Fruit fly (Drosophila melanogaster) whole organism, prepupa: ENCODE results near the gene Lcp65Ag2.

Experiments used
- Blimp-1 ChIP-seq: fragments of 200-800 bp; sonication (Bioruptor generic); optimal IDR thresholded peaks from 3 replicates; lab custom pipeline; 2017; ENCODE audit warnings: missing biosample characterization, missing genetic modification characterization, mild to moderate bottlenecking, moderate library complexity, missing genetic modification reagents
- CG10631 ChIP-seq: fragments of 200-800 bp; sonication (Bioruptor generic); optimal IDR thresholded peaks from 2 replicates; lab custom pipeline; 2016; ENCODE audit warnings: missing biosample characterization, missing genetic modification characterization
- CG10669 ChIP-seq: fragments of 200-800 bp; sonication (Bioruptor generic); optimal IDR thresholded peaks from 3 replicates; lab custom pipeline; 2018; ENCODE audit warnings: missing biosample characterization, mild to moderate bottlenecking, missing genetic modification characterization, moderate library complexity
- CG11294 ChIP-seq: fragments of 200-800 bp; sonication (Bioruptor generic); IDR thresholded peaks from 2 replicates; pipeline ENCODE4 v1.3.6; 2022; ENCODE audit warnings: missing biosample characterization, missing genetic modification characterization
- CG15336 ChIP-seq: fragments of 200-800 bp; sonication (Bioruptor generic); IDR thresholded peaks from 2 replicates; pipeline ENCODE4 v1.3.6; 2022; ENCODE audit warnings: missing biosample characterization, missing genetic modification characterization
- CG1621 ChIP-seq: fragments of 200-800 bp; sonication (Bioruptor generic); optimal IDR thresholded peaks from 3 replicates; lab custom pipeline; 2018; ENCODE audit warnings: missing biosample characterization, mild to moderate bottlenecking, missing genetic modification characterization
- CG32006 ChIP-seq: fragments of 200-800 bp; sonication (Bioruptor generic); optimal IDR thresholded peaks from 3 replicates; lab custom pipeline; 2017; ENCODE audit warnings: missing biosample characterization, mild to moderate bottlenecking, missing genetic modification characterization
- CG34406 ChIP-seq: fragments of 200-800 bp; sonication (Bioruptor generic); optimal IDR thresholded peaks from 3 replicates; lab custom pipeline; 2016; ENCODE audit warnings: missing biosample characterization, missing genetic modification characterization
- CG3919 ChIP-seq: fragments of 200-800 bp; sonication (Bioruptor generic); optimal IDR thresholded peaks from 3 replicates; lab custom pipeline; 2016; ENCODE audit warnings: missing biosample characterization, missing genetic modification characterization
- CG6854 ChIP-seq: fragments of 200-800 bp; sonication (Bioruptor generic); optimal IDR thresholded peaks from 2 replicates; lab custom pipeline; 2017; ENCODE audit warnings: missing biosample characterization, mild to moderate bottlenecking, missing genetic modification characterization
- CG7368 ChIP-seq: fragments of 200-800 bp; sonication (Bioruptor generic); optimal IDR thresholded peaks from 3 replicates; lab custom pipeline; 2016; ENCODE audit warnings: missing biosample characterization, missing genetic modification characterization
- CG8319 ChIP-seq: fragments of 200-800 bp; sonication (Bioruptor generic); optimal IDR thresholded peaks from 3 replicates; lab custom pipeline; 2016; ENCODE audit warnings: missing biosample characterization, missing genetic modification characterization
- CG8632 ChIP-seq: fragments of 200-800 bp; sonication (Bioruptor generic); optimal IDR thresholded peaks from 3 replicates; lab custom pipeline; 2016; ENCODE audit warnings: missing biosample characterization, missing genetic modification characterization
- CG9139 ChIP-seq: fragments of 200-800 bp; sonication (Bioruptor generic); optimal IDR thresholded peaks from 3 replicates; lab custom pipeline; 2017; ENCODE audit warnings: missing biosample characterization, mild to moderate bottlenecking, missing genetic modification characterization
- Eip78C ChIP-seq: fragments of 200-800 bp; sonication (Bioruptor generic); peaks from one replicate; lab custom pipeline; 2016; ENCODE audit warnings: missing biosample characterization, missing genetic modification characterization
- Ets21C ChIP-seq: fragments of 200-800 bp; sonication (Bioruptor generic); optimal IDR thresholded peaks from 3 replicates; lab custom pipeline; 2016; ENCODE audit warnings: missing biosample characterization, missing genetic modification characterization
- Hr38 ChIP-seq: sonication (Bioruptor generic); optimal IDR thresholded peaks from 2 replicates; lab custom pipeline; 2016; ENCODE audit warnings: missing biosample characterization, missing genetic modification characterization
- Hr39 ChIP-seq: fragments of 200-800 bp; sonication (Bioruptor generic); optimal IDR thresholded peaks from 2 replicates; lab custom pipeline; 2016; ENCODE audit warnings: missing biosample characterization, missing genetic modification characterization
- Hr4 ChIP-seq: fragments of 200-800 bp; sonication (Bioruptor generic); optimal IDR thresholded peaks from 3 replicates; lab custom pipeline; 2016; ENCODE audit warnings: missing biosample characterization, missing genetic modification characterization
- Lpt ChIP-seq: fragments of 200-800 bp; sonication (Bioruptor generic); optimal IDR thresholded peaks from 3 replicates; lab custom pipeline; 2016; ENCODE audit warnings: missing biosample characterization, missing genetic modification characterization
- OdsH ChIP-seq: fragments of 200-800 bp; sonication (Bioruptor generic); optimal IDR thresholded peaks from 3 replicates; lab custom pipeline; 2016; ENCODE audit warnings: missing biosample characterization, missing genetic modification characterization
- Smox ChIP-seq: fragments of 200-800 bp; sonication (Bioruptor generic); optimal IDR thresholded peaks from 3 replicates; lab custom pipeline; 2016; ENCODE audit warnings: missing biosample characterization, missing genetic modification characterization
- Sox102F ChIP-seq: fragments of 200-800 bp; sonication (Bioruptor generic); optimal IDR thresholded peaks from 2 replicates; lab custom pipeline; 2016; ENCODE audit warnings: missing biosample characterization, mild to moderate bottlenecking, missing genetic modification characterization
- Sox15 ChIP-seq: fragments of 200-800 bp; sonication (Bioruptor generic); optimal IDR thresholded peaks from 3 replicates; lab custom pipeline; 2016; ENCODE audit warnings: missing biosample characterization, missing genetic modification characterization
- acj6 ChIP-seq: fragments of 200-800 bp; sonication (Bioruptor generic); optimal IDR thresholded peaks from 3 replicates; lab custom pipeline; 2016; ENCODE audit warnings: missing biosample characterization, missing genetic modification characterization
- cyc ChIP-seq: fragments of 200-800 bp; sonication (Bioruptor generic); optimal IDR thresholded peaks from 3 replicates; lab custom pipeline; 2016; ENCODE audit warnings: missing biosample characterization, missing genetic modification characterization
- dac ChIP-seq: fragments of 200-800 bp; sonication (Bioruptor generic); optimal IDR thresholded peaks from 2 replicates; lab custom pipeline; 2017; ENCODE audit warnings: missing biosample characterization, mild to moderate bottlenecking, missing genetic modification characterization
- esn ChIP-seq: fragments of 200-800 bp; sonication (Bioruptor generic); optimal IDR thresholded peaks from 2 replicates; lab custom pipeline; 2016; ENCODE audit warnings: missing biosample characterization, mild to moderate bottlenecking, missing genetic modification characterization, moderate library complexity
- fd59A ChIP-seq: fragments of 200-800 bp; sonication (Bioruptor generic); optimal IDR thresholded peaks from 2 replicates; lab custom pipeline; 2017; ENCODE audit warnings: missing biosample characterization, mild to moderate bottlenecking, missing genetic modification characterization, missing genetic modification reagents
- fd85E ChIP-seq: fragments of 200-800 bp; sonication (Bioruptor generic); optimal IDR thresholded peaks from 3 replicates; lab custom pipeline; 2016; ENCODE audit warnings: missing biosample characterization, missing genetic modification characterization
- fkh ChIP-seq: fragments of 200-800 bp; sonication (Bioruptor generic); optimal IDR thresholded peaks from 3 replicates; lab custom pipeline; 2017; ENCODE audit warnings: missing biosample characterization, mild to moderate bottlenecking, missing genetic modification characterization, moderate library complexity
- pdm3 ChIP-seq: fragments of 200-800 bp; sonication (Bioruptor generic); optimal IDR thresholded peaks from 3 replicates; lab custom pipeline; 2016; ENCODE audit warnings: missing biosample characterization, missing genetic modification characterization
- salr ChIP-seq, 2 experiments: fragments of 200-800 bp; sonication (Bioruptor generic); optimal IDR thresholded peaks; 3 replicates each; lab custom pipeline; 2016 to 2018; ENCODE audit warnings: missing biosample characterization in 2 of 2, missing genetic modification characterization in 2 of 2, mild to moderate bottlenecking in 1 of 2
- spab ChIP-seq: fragments of 200-800 bp; sonication (Bioruptor generic); optimal IDR thresholded peaks from 2 replicates; lab custom pipeline; 2017; ENCODE audit warnings: missing biosample characterization, mild to moderate bottlenecking, missing genetic modification characterization, missing genetic modification reagents
- ss ChIP-seq, 2 experiments: fragments of 200-800 bp; sonication (Bioruptor generic); optimal IDR thresholded peaks; 2 replicates in 1 of 2; 3 replicates in 1 of 2; lab custom pipeline; 2017 to 2018; ENCODE audit warnings: mild to moderate bottlenecking in 2 of 2, missing biosample characterization in 2 of 2, missing genetic modification characterization in 2 of 2, moderate library complexity in 1 of 2
- topi ChIP-seq: fragments of 200-800 bp; sonication (Bioruptor generic); optimal IDR thresholded peaks from 3 replicates; lab custom pipeline; 2016; ENCODE audit warnings: missing biosample characterization, missing genetic modification characterization

Lcp65Ag2 gene

DNA sequence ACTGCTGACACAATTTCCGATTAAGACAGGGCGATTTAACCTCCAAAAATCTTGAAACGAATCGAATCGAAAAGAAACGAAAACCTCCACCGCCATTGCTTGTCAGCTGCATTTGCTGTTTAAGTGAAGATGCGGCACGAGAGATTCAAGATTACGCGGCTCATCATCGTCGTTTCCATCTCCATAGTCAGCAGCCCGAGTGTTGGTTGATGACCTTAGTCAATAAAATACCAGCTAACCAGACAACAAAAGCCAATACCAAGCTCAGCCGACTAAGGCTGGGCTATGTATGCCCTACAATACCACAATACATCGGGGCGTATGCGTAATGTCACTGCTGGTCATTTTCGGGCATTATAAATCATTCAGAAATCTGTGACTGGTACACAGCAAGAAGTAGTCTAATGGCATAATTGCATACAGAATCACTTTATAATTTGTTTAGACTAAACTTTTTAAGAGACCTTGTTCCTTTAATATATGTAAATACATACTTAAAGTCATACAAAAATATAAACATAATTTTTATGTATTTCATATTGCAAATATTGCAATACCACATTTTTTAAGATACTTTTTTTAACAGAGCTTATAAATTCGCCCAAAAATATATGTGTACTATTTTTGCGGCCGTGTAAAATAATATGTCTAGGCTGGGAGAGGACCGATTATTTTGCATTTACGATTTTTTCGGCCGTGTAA lies 7.5 kb upstream of the Lcp65Ag2 start:
- TF ChIP-seq CG8632 (GFP tag; lab: Kevin White, UChicago), result peak; percentile 21
- TF ChIP-seq acj6 (GFP tag; lab: Kevin White, UChicago), result peak; percentile 3
- peak; percentile 5 for TF ChIP-seq CG8319 (GFP tag; lab: Kevin White, UChicago)
- TF ChIP-seq CG34406 (GFP tag; lab: Kevin White, UChicago), result peak; percentile 29
- no peak for TF ChIP-seq cyc (GFP tag; lab: Kevin White, UChicago)
- no peak for TF ChIP-seq fkh (GFP tag; lab: Kevin White, UChicago)
- peak; percentile 76 for TF ChIP-seq Eip78C (GFP tag; lab: Kevin White, UChicago)
- no peak for TF ChIP-seq Sox102F (GFP tag; lab: Kevin White, UChicago)
- peak; percentile 9 for TF ChIP-seq CG10631 (GFP tag; lab: Kevin White, UChicago)
- no peak for TF ChIP-seq Blimp-1 (GFP tag; lab: Kevin White, UChicago)

DNA sequence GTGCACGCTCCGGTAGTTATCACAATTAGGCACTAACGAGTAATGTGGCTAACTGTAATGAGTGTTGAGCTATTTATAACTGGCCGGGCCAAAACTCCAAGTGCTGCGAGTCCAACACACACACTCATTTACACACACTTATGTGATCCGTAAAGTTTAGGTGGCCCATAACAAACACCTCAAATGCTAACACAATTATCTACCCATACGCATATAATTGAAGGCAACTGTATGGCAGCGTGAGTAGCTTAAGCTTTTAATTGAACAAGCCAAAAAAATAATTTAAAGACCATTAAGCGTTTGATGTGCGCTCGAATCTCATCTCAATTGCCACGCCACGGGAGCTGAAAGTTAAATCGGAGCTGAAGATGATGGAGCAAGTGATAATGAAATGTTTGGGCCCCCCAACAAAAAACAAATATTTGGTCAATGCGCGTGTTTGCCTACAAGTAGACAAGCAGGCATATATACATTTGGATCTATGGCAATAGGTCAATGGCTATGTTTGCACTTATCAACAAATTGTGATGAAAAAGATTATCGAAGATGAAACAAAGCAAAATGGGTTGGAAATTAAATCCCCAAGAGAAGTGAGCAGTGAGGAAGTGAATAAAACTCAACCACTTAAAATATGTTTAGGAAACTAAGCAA lies 6.7 kb upstream of the Lcp65Ag2 start, which contains the start of gene Cpr65Av:
Gene Cpr65Av (minus strand): TSS at position 51 of the 651 bp plus-strand sequence.
- TF ChIP-seq fkh (GFP tag; lab: Kevin White, UChicago) (peak; percentile 56), ss (GFP tag; optimal IDR thresholded peaks at IDR 0.05; lab: Kevin White, UChicago) (no peak), spab (GFP tag; lab: Kevin White, UChicago) (no peak), OdsH (no peak)

DNA sequence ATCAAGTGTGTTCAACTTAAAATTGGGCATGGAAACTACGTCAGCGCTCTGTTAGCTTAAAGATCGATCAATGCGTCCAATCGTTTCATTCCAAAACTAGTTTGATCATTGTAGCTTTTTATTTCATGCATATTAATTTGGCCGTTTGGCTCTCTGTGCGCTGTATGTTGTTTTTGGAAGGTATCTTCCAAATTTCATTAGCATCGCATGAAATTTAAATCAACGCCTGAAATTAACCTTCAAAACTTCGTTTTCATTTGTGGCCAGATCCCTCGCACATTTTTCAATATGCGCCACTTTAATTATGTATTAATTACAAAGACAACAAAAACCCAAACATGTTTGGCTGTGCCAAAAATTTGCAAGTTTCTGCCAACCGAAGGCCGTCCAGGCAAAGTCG lies 5.2 kb upstream of the Lcp65Ag2 start:
- TF ChIP-seq Sox102F (GFP tag; lab: Kevin White, UChicago), result no peak
- no peak for TF ChIP-seq CG15336 (GFP tag; lab: Robert Waterston, UW)
- TF ChIP-seq CG7368, result no peak
- TF ChIP-seq Lpt, result no peak
- TF ChIP-seq salr (GFP tag; optimal IDR thresholded peaks at IDR 0.05; lab: Kevin White, UChicago), result no peak
- no peak for TF ChIP-seq ss (GFP tag; optimal IDR thresholded peaks at IDR 0.05; lab: Kevin White, UChicago)
- no peak for TF ChIP-seq CG6854 (GFP tag; lab: Kevin White, UChicago)
- no peak for TF ChIP-seq topi
- TF ChIP-seq fd59A (GFP tag; lab: Kevin White, UChicago), result no peak
- no peak for TF ChIP-seq CG3919
- TF ChIP-seq CG32006 (GFP tag; lab: Kevin White, UChicago), result no peak
- no peak for TF ChIP-seq CG10669
- no peak for TF ChIP-seq esn (GFP tag; lab: Kevin White, UChicago)

- TF ChIP-seq CG9139 (GFP tag; lab: Kevin White, UChicago) (no peak), fkh (GFP tag; lab: Kevin White, UChicago) (no peak), topi (no peak), esn (GFP tag; lab: Kevin White, UChicago) (no peak), Hr4 (GFP tag; lab: Kevin White, UChicago) (no peak), salr (GFP tag; optimal IDR thresholded peaks at IDR 0.05; lab: Kevin White, UChicago) (no peak), Ets21C (GFP tag; lab: Kevin White, UChicago) (no peak), Smox (GFP tag; lab: Kevin White, UChicago) (no peak), CG10669 (no peak), CG11294 (GFP tag; lab: Robert Waterston, UW) (no peak), CG32006 (GFP tag; lab: Kevin White, UChicago) (no peak), dac (GFP tag; lab: Kevin White, UChicago) (no peak), Lpt (no peak), CG1621 (no peak), pdm3 (GFP tag; lab: Kevin White, UChicago) (no peak), Blimp-1 (GFP tag; lab: Kevin White, UChicago) (no peak), Hr39 (GFP tag; lab: Kevin White, UChicago) (no peak), Sox15 (GFP tag; lab: Kevin White, UChicago) (no peak), Hr38 (GFP tag; lab: Kevin White, UChicago) (no peak), fd85E (GFP tag; lab: Kevin White, UChicago) (no peak)
Measured at dm6 chr3L:6138018-6138417, 4.6 kb upstream of the Lcp65Ag2 start, which contains the start of gene Lcp65Ae. Lcp65Ae (minus strand) TSS chr3L:6138118.
